Worm (Caenorhabditis elegans) whole organism, L1 larva: Measurements from ENCODE around the gene F23A7.8.

Source experiments
- C04F5.9 ChIP-seq: sonication (generic microtip); optimal IDR thresholded peaks from 2 replicates; lab custom pipeline; 2016; ENCODE audit warnings: missing genetic modification characterization, missing compliant biosample characterization
- C16A3.4 ChIP-seq: fragments of 150-350 bp; optimal IDR thresholded peaks from 2 replicates; lab custom pipeline; 2014; ENCODE audit warnings: missing biosample characterization, missing genetic modification characterization
- Y116A8C.19 ChIP-seq: sonication (generic microtip); optimal IDR thresholded peaks from 2 replicates; lab custom pipeline; 2016; ENCODE audit warnings: missing compliant biosample characterization, missing genetic modification characterization, borderline replicate concordance
- aly-2 ChIP-seq: fragments of 150-350 bp; optimal IDR thresholded peaks from 2 replicates; lab custom pipeline; 2014; ENCODE audit warnings: missing biosample characterization, missing genetic modification characterization
- blmp-1 ChIP-seq: fragments of 150-350 bp; optimal IDR thresholded peaks from 2 replicates; lab custom pipeline; 2014; ENCODE audit warnings: missing biosample characterization, missing genetic modification characterization
- ceh-8 ChIP-seq: fragments of 200-800 bp; sonication (Bioruptor generic); optimal IDR thresholded peaks from 2 replicates; lab custom pipeline; 2018; ENCODE audit warnings: mild to moderate bottlenecking, missing genetic modification characterization, moderate library complexity, missing compliant biosample characterization
- ceh-82 ChIP-seq, 3 experiments: fragments of 150-350 bp in 1 of 3; sonication (generic microtip) in 2 of 3; optimal IDR thresholded peaks; 2 replicates each; lab custom pipeline; 2014 to 2017; ENCODE audit warnings: missing biosample characterization in 3 of 3, missing genetic modification characterization in 3 of 3
- ceh-88 ChIP-seq: fragments of 200-800 bp; sonication (Bioruptor generic); IDR thresholded peaks from 2 replicates; pipeline ENCODE4 v1.3.6; 2022; ENCODE audit warnings: missing genetic modification characterization, missing compliant biosample characterization
- dsc-1 ChIP-seq: sonication (generic microtip); optimal IDR thresholded peaks from 2 replicates; lab custom pipeline; 2016; ENCODE audit warnings: mild to moderate bottlenecking, missing genetic modification characterization, missing compliant biosample characterization
- efl-1 ChIP-seq, 4 experiments: fragments of 150-350 bp; optimal IDR thresholded peaks in 3 of 4; peaks in 1 of 4; 1 replicate in 1 of 4; 2 replicates in 3 of 4; lab custom pipeline; 2014; ENCODE audit warnings: missing biosample characterization in 2 of 4, missing genetic modification characterization in 2 of 4, missing genetic modification reagents in 2 of 4
- egl-27 ChIP-seq, 2 experiments: fragments of 150-350 bp in 1 of 2; sonication (generic microtip); optimal IDR thresholded peaks; 3 replicates each; lab custom pipeline; 2017 to 2018; ENCODE audit warnings: missing biosample characterization in 2 of 2, missing genetic modification characterization in 2 of 2, missing genetic modification reagents in 2 of 2
- elt-2 ChIP-seq: sonication (generic microtip); optimal IDR thresholded peaks from 2 replicates; lab custom pipeline; 2016; ENCODE audit warnings: missing genetic modification characterization, mild to moderate bottlenecking, inconsistent platforms, missing compliant biosample characterization, missing genetic modification reagents
- ets-5 ChIP-seq: fragments of 200-800 bp; sonication (Bioruptor generic); IDR thresholded peaks from 2 replicates; pipeline ENCODE4 v1.3.6; 2022; ENCODE audit warnings: missing genetic modification characterization, missing compliant biosample characterization
- fkh-4 ChIP-seq: sonication (generic microtip); optimal IDR thresholded peaks from 2 replicates; lab custom pipeline; 2016; ENCODE audit warnings: missing compliant biosample characterization, missing genetic modification characterization, borderline replicate concordance
- fkh-8 ChIP-seq: sonication (generic microtip); optimal IDR thresholded peaks from 2 replicates; lab custom pipeline; 2016; ENCODE audit warnings: mild to moderate bottlenecking, missing genetic modification characterization, missing compliant biosample characterization
- grh-1 ChIP-seq: fragments of 200-800 bp; sonication (Bioruptor generic); IDR thresholded peaks from 2 replicates; pipeline ENCODE4 v1.3.6; 2022; ENCODE audit warnings: missing genetic modification reagents, missing genetic modification characterization, missing compliant biosample characterization
- hlh-17 ChIP-seq: fragments of 200-800 bp; sonication (Bioruptor generic); optimal IDR thresholded peaks from 2 replicates; lab custom pipeline; 2018; ENCODE audit warnings: missing genetic modification characterization, mild to moderate bottlenecking, missing compliant biosample characterization, moderate library complexity, borderline replicate concordance
- hpl-2 ChIP-seq: fragments of 150-350 bp; optimal IDR thresholded peaks from 2 replicates; lab custom pipeline; 2014; ENCODE audit warnings: missing biosample characterization, missing genetic modification reagents, missing genetic modification characterization
- irx-1 ChIP-seq: sonication (generic microtip); optimal IDR thresholded peaks from 2 replicates; lab custom pipeline; 2016; ENCODE audit warnings: missing genetic modification characterization, missing compliant biosample characterization
- isw-1 ChIP-seq: fragments of 200-800 bp; sonication (Bioruptor generic); IDR thresholded peaks from 2 replicates; pipeline ENCODE4 v1.3.6; 2022; ENCODE audit warnings: missing genetic modification characterization, missing compliant biosample characterization
- jun-1 ChIP-seq: fragments of 150-350 bp; optimal IDR thresholded peaks from 2 replicates; lab custom pipeline; 2014; ENCODE audit warnings: missing biosample characterization, missing genetic modification reagents, missing genetic modification characterization
- lin-13 ChIP-seq: fragments of 150-350 bp; optimal IDR thresholded peaks from 2 replicates; lab custom pipeline; 2014; ENCODE audit warnings: missing biosample characterization, missing genetic modification reagents, missing genetic modification characterization
- lin-39 ChIP-seq: fragments of 150-350 bp; optimal IDR thresholded peaks from 2 replicates; lab custom pipeline; 2014; ENCODE audit warnings: missing biosample characterization, missing genetic modification reagents, missing genetic modification characterization
- lsy-2 ChIP-seq, 2 experiments: fragments of 150-350 bp; optimal IDR thresholded peaks; 2 replicates each; lab custom pipeline; 2014; ENCODE audit warnings: missing biosample characterization in 2 of 2, missing genetic modification characterization in 2 of 2
- mab-9 ChIP-seq: fragments of 200-800 bp; sonication (Bioruptor generic); IDR thresholded peaks from 2 replicates; pipeline ENCODE4 v1.3.6; 2022; ENCODE audit warnings: missing genetic modification reagents, missing genetic modification characterization, missing compliant biosample characterization
- mdl-1 ChIP-seq, 2 experiments: fragments of 150-350 bp; optimal IDR thresholded peaks; 2 replicates each; lab custom pipeline; 2014 to 2017; ENCODE audit warnings: missing biosample characterization in 2 of 2, missing genetic modification characterization in 2 of 2, inconsistent platforms in 1 of 2
- mef-2 ChIP-seq: fragments of 150-350 bp; optimal IDR thresholded peaks from 2 replicates; lab custom pipeline; 2014; ENCODE audit warnings: missing biosample characterization, missing genetic modification characterization
- nhr-11 ChIP-seq: fragments of 150-350 bp; optimal IDR thresholded peaks from 2 replicates; lab custom pipeline; 2014; ENCODE audit warnings: missing biosample characterization, missing genetic modification characterization
- nhr-19 ChIP-seq: fragments of 200-800 bp; sonication (Bioruptor generic); conservative IDR thresholded peaks from 2 replicates; pipeline ENCODE4 v1.3.6; 2022; ENCODE audit warnings: missing genetic modification characterization, missing compliant biosample characterization
- nhr-20 ChIP-seq: sonication (generic microtip); optimal IDR thresholded peaks from 2 replicates; lab custom pipeline; 2016; ENCODE audit warnings: mild to moderate bottlenecking, missing genetic modification characterization, missing compliant biosample characterization
- nhr-237 ChIP-seq: fragments of 150-350 bp; optimal IDR thresholded peaks from 2 replicates; lab custom pipeline; 2014; ENCODE audit warnings: missing biosample characterization, missing genetic modification characterization
- nhr-76 ChIP-seq: sonication (generic microtip); optimal IDR thresholded peaks from 2 replicates; lab custom pipeline; 2017; ENCODE audit warnings: missing biosample characterization, missing genetic modification characterization
- nhr-77 ChIP-seq: fragments of 150-350 bp; optimal IDR thresholded peaks from 2 replicates; lab custom pipeline; 2014; ENCODE audit warnings: missing biosample characterization, missing genetic modification characterization
- nhr-84 ChIP-seq: sonication (generic microtip); optimal IDR thresholded peaks from 2 replicates; lab custom pipeline; 2017; ENCODE audit warnings: missing biosample characterization, missing genetic modification characterization
- nhr-85 ChIP-seq: sonication (generic microtip); peaks from one replicate; lab custom pipeline; 2016; ENCODE audit warnings: missing genetic modification characterization, inconsistent platforms, missing compliant biosample characterization
- nhr-90 ChIP-seq: sonication (generic microtip); optimal IDR thresholded peaks from 2 replicates; lab custom pipeline; 2016; ENCODE audit warnings: mild to moderate bottlenecking, missing genetic modification characterization, missing compliant biosample characterization; ENCODE audit not compliant: poor library complexity
- pax-3 ChIP-seq: fragments of 200-800 bp; sonication (Bioruptor generic); optimal IDR thresholded peaks from 2 replicates; lab custom pipeline; 2018; ENCODE audit warnings: mild to moderate bottlenecking, missing genetic modification characterization, moderate library complexity, missing compliant biosample characterization
- skn-1 ChIP-seq: fragments of 150-350 bp; optimal IDR thresholded peaks from 2 replicates; lab custom pipeline; 2014; ENCODE audit warnings: missing biosample characterization, missing genetic modification characterization
- snpc-4 ChIP-seq: fragments of 150-350 bp; optimal IDR thresholded peaks from 2 replicates; lab custom pipeline; 2014; ENCODE audit warnings: missing biosample characterization, missing genetic modification characterization
- snu-23 ChIP-seq: sonication (generic microtip); optimal IDR thresholded peaks from 2 replicates; lab custom pipeline; 2016; ENCODE audit warnings: missing genetic modification characterization, missing compliant biosample characterization
- sox-4 ChIP-seq: sonication (generic microtip); optimal IDR thresholded peaks from 2 replicates; lab custom pipeline; 2016; ENCODE audit warnings: missing genetic modification characterization, missing compliant biosample characterization
- sup-37 ChIP-seq: fragments of 200-800 bp; sonication (Bioruptor generic); optimal IDR thresholded peaks from 2 replicates; lab custom pipeline; 2018; ENCODE audit warnings: mild to moderate bottlenecking, missing genetic modification characterization, missing compliant biosample characterization
- swsn-7 ChIP-seq: sonication (generic microtip); optimal IDR thresholded peaks from 2 replicates; lab custom pipeline; 2016; ENCODE audit warnings: missing genetic modification characterization, missing compliant biosample characterization
- tbx-2 ChIP-seq: sonication (generic microtip); optimal IDR thresholded peaks from 2 replicates; lab custom pipeline; 2016; ENCODE audit warnings: missing genetic modification characterization, missing compliant biosample characterization
- unc-130 ChIP-seq: fragments of 150-350 bp; optimal IDR thresholded peaks from 2 replicates; lab custom pipeline; 2017; ENCODE audit warnings: missing biosample characterization, missing genetic modification characterization, inconsistent platforms
- xbp-1 ChIP-seq: sonication (generic microtip); optimal IDR thresholded peaks from 2 replicates; lab custom pipeline; 2016; ENCODE audit warnings: missing genetic modification characterization, missing compliant biosample characterization
- zag-1 ChIP-seq: fragments of 150-350 bp; optimal IDR thresholded peaks from 2 replicates; lab custom pipeline; 2014; ENCODE audit warnings: missing biosample characterization, missing genetic modification characterization
- zip-4 ChIP-seq: fragments of 200-800 bp; sonication (Bioruptor generic); optimal IDR thresholded peaks from 2 replicates; lab custom pipeline; 2018; ENCODE audit warnings: mild to moderate bottlenecking, missing genetic modification characterization, moderate library complexity, missing compliant biosample characterization

Gene F23A7.8

DNA sequence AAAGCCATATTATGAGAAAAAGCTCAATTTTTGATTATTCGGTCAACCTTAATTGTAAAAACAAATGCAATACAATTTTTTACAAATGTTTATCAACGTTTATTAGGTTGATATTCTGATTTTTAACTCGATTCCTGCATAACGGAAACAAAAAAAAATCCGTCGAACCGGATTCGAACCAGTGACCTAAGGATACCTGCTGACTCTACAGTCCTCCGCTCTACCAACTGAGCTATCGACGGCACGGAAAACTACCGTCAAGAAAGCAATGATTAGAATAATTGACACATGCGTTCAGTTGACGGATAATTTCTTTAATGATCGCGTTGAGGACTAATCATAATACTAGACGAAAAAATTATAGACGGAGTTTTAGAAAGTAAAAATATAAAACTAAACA is 4.5 kb upstream of the F23A7.8 start:
- TF ChIP-seq isw-1 (GFP tag; lab: Robert Waterston, UW) (no peak), zag-1 (tag; lab: Kevin White, UChicago) (no peak), ets-5 (no peak), hlh-17 (GFP tag; lab: Kevin White, UChicago) (no peak), xbp-1 (tag; lab: Kevin White, UChicago) (no peak), irx-1 (no peak), sup-37 (GFP tag; lab: Kevin White, UChicago) (no peak)

DNA sequence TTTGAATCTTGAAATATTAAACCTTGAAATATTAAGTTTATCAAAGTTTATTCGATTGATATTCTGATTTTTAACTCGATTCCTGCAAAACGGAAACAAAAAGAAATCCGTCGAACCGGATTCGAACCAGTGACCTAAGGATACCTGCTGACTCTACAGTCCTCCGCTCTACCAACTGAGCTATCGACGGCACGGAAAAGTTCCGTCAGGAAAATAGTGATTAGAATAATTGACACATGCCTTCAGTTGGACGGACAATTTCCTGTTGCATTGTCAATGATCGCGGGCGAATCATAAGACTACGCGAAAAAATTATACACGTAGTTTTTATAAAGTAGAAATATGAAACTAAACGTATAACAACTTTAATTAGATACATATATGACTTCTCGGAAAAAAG is 4.1 kb upstream of the F23A7.8 start:
- TF ChIP-seq nhr-11 (tag; lab: Kevin White, UChicago) (no peak), nhr-84 (no peak)

DNA sequence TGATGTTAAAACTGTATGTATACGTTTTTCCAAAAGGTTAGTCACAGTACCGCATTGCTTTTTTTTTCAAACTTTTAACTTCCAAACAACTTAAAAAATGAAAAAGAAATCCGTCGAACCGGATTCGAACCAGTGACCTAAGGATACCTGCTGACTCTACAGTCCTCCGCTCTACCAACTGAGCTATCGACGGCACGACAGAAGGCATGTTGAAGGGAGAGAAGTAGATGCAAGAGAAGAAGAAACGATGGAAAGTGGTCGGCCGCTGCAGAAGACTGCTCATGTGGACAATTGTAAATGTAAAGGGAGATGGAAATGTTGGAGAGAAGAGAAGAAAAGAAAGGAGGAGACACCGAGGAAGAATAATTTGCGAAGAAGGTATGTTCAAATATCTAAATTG is 3.5 kb upstream of the F23A7.8 start:
- TF ChIP-seq nhr-19 = peak; percentile 91
- TF ChIP-seq efl-1 (optimal IDR thresholded peaks at IDR 0.05; lab: Kevin White, UChicago) = peak; percentile 44 to 51
- TF ChIP-seq efl-1 (GFP tag; optimal IDR thresholded peaks at IDR 0.05 in 1 of 2; lab: Kevin White, UChicago) = peak in 1 of 2 experiments; percentile 94
- peak; percentile 86 for TF ChIP-seq snpc-4 (tag; lab: Kevin White, UChicago)
- peak; percentile 82 for TF ChIP-seq irx-1
- peak; percentile 85 for TF ChIP-seq nhr-85 (tag; lab: Kevin White, UChicago)
- TF ChIP-seq lin-39 (tag; lab: Kevin White, UChicago) = peak; percentile 32
- no peak for TF ChIP-seq Y116A8C.19
- TF ChIP-seq nhr-90 (tag; lab: Kevin White, UChicago) = peak; percentile 86
- peak; percentile 63 to 73 for TF ChIP-seq lsy-2 (tag; optimal IDR thresholded peaks at IDR 0.05; lab: Kevin White, UChicago)
- TF ChIP-seq ceh-8 = peak; percentile 93
- TF ChIP-seq zag-1 (tag; lab: Kevin White, UChicago) = no peak
- TF ChIP-seq nhr-76 (tag; lab: Kevin White, UChicago) = no peak
- peak; percentile 95 for TF ChIP-seq dsc-1 (tag; lab: Kevin White, UChicago)
- peak; percentile 82 for TF ChIP-seq swsn-7 (tag; lab: Kevin White, UChicago)
- TF ChIP-seq nhr-237 (tag; lab: Kevin White, UChicago) = peak; percentile 2
- TF ChIP-seq pax-3 (tag; lab: Kevin White, UChicago) = peak; percentile 78
- TF ChIP-seq egl-27 (tag; optimal IDR thresholded peaks at IDR 0.05; lab: Kevin White, UChicago) = no peak
- TF ChIP-seq aly-2 (tag; lab: Kevin White, UChicago) = no peak
- TF ChIP-seq hpl-2 = peak; percentile 50
- TF ChIP-seq tbx-2 (tag; lab: Kevin White, UChicago) = peak; percentile 76
- TF ChIP-seq xbp-1 (tag; lab: Kevin White, UChicago) = peak; percentile 77
- peak; percentile 71 for TF ChIP-seq isw-1 (GFP tag; lab: Robert Waterston, UW)
- TF ChIP-seq ceh-88 (GFP tag; lab: Robert Waterston, UW) = peak; percentile 75
- peak; percentile 9 for TF ChIP-seq blmp-1 (tag; lab: Kevin White, UChicago)
- no peak for TF ChIP-seq nhr-11 (tag; lab: Kevin White, UChicago)
- TF ChIP-seq fkh-4 (tag; lab: Kevin White, UChicago) = peak; percentile 13
- peak; percentile 25 for TF ChIP-seq lin-13 (GFP tag; lab: Kevin White, UChicago)
- peak; percentile 79 for TF ChIP-seq grh-1 (GFP tag; lab: Robert Waterston, UW)
- TF ChIP-seq C04F5.9 (tag; lab: Kevin White, UChicago) = peak; percentile 49
- TF ChIP-seq ets-5 = no peak
- TF ChIP-seq snu-23 (GFP tag; lab: Kevin White, UChicago) = peak; percentile 93
- TF ChIP-seq ceh-82 (tag; optimal IDR thresholded peaks at IDR 0.05; lab: Kevin White, UChicago) = peak; percentile 76 to 87 (median 87)
- peak; percentile 81 for TF ChIP-seq nhr-77 (tag; lab: Kevin White, UChicago)
- no peak for TF ChIP-seq mef-2 (tag; lab: Kevin White, UChicago)
- peak; percentile 52 for TF ChIP-seq fkh-8
- TF ChIP-seq mab-9 (GFP tag; lab: Robert Waterston, UW) = peak; percentile 75
- peak; percentile 78 for TF ChIP-seq skn-1 (tag; lab: Kevin White, UChicago)
- TF ChIP-seq C16A3.4 (tag; lab: Kevin White, UChicago) = peak; percentile 79
- peak; percentile 86 for TF ChIP-seq jun-1
- no peak for TF ChIP-seq nhr-84
- peak; percentile 64 for TF ChIP-seq sox-4 (tag; lab: Kevin White, UChicago)
- TF ChIP-seq unc-130 = no peak
- TF ChIP-seq mdl-1 (tag; optimal IDR thresholded peaks at IDR 0.05; lab: Kevin White, UChicago) = peak in 1 of 2 experiments; percentile 82
- TF ChIP-seq elt-2 (tag; lab: Kevin White, UChicago) = peak; percentile 54
- peak; percentile 83 for TF ChIP-seq nhr-20
- peak; percentile 70 for TF ChIP-seq zip-4 (GFP tag; lab: Kevin White, UChicago)
